Worm (Caenorhabditis elegans) whole organism, L4 larva: ENCODE results near the gene nhr-3.

Source experiments
- F10B5.3 ChIP-seq: sonication (generic microtip); optimal IDR thresholded peaks from 2 replicates; lab custom pipeline; 2016; ENCODE audit warnings: mild to moderate bottlenecking, missing genetic modification characterization, missing compliant biosample characterization
- F26F4.8 ChIP-seq: fragments of 200-800 bp; sonication (Bioruptor generic); conservative IDR thresholded peaks from 2 replicates; pipeline ENCODE4 v1.3.6; 2022; ENCODE audit warnings: missing genetic modification characterization, missing compliant biosample characterization
- F37D6.2 ChIP-seq: sonication (generic microtip); optimal IDR thresholded peaks from 2 replicates; lab custom pipeline; 2016; ENCODE audit warnings: mild to moderate bottlenecking, missing genetic modification characterization, missing compliant biosample characterization
- T20F7.1 ChIP-seq: fragments of 200-800 bp; sonication (Bioruptor generic); optimal IDR thresholded peaks from 2 replicates; lab custom pipeline; 2018; ENCODE audit warnings: mild to moderate bottlenecking, missing genetic modification characterization, missing compliant biosample characterization
- T26A8.4 ChIP-seq: fragments of 200-800 bp; sonication (Bioruptor generic); IDR thresholded peaks from 2 replicates; pipeline ENCODE4 v1.3.6; 2022; ENCODE audit warnings: missing genetic modification characterization, missing compliant biosample characterization
- Y75B8A.6 ChIP-seq: fragments of 200-800 bp; sonication (Bioruptor generic); IDR thresholded peaks from 2 replicates; pipeline ENCODE4 v1.3.6; 2022; ENCODE audit warnings: missing genetic modification reagents, missing genetic modification characterization, missing compliant biosample characterization
- ceh-28 ChIP-seq: fragments of 150-350 bp; optimal IDR thresholded peaks from 2 replicates; lab custom pipeline; 2014; ENCODE audit warnings: missing biosample characterization, missing genetic modification reagents, missing genetic modification characterization
- ceh-32 ChIP-seq: sonication (generic microtip); optimal IDR thresholded peaks from 2 replicates; lab custom pipeline; 2016; ENCODE audit warnings: mild to moderate bottlenecking, missing genetic modification characterization, missing compliant biosample characterization; ENCODE audit not compliant: poor library complexity
- ceh-62 ChIP-seq: sonication (generic microtip); optimal IDR thresholded peaks from 2 replicates; lab custom pipeline; 2017; ENCODE audit warnings: missing biosample characterization, missing genetic modification characterization
- ceh-82 ChIP-seq: sonication (generic microtip); optimal IDR thresholded peaks from 2 replicates; lab custom pipeline; 2017; ENCODE audit warnings: missing biosample characterization, missing genetic modification characterization
- ces-1 ChIP-seq: fragments of 150-350 bp; sonication (generic microtip); optimal IDR thresholded peaks from 4 replicates; lab custom pipeline; 2014; ENCODE audit warnings: missing biosample characterization, missing genetic modification reagents, missing genetic modification characterization
- cey-2 ChIP-seq: sonication (generic microtip); optimal IDR thresholded peaks from 3 replicates; lab custom pipeline; 2017; ENCODE audit warnings: missing genetic modification characterization, mild to moderate bottlenecking, missing compliant biosample characterization, antibody characterized with exemption, borderline replicate concordance; ENCODE audit not compliant: insufficient read depth
- daf-16 ChIP-seq, 3 experiments: sonication (generic microtip); optimal IDR thresholded peaks; 2 replicates each; lab custom pipeline; 2016 to 2017; ENCODE audit warnings: missing genetic modification characterization in 3 of 3, missing genetic modification reagents in 3 of 3, mild to moderate bottlenecking in 2 of 3, missing compliant biosample characterization in 2 of 3, missing biosample characterization in 1 of 3, moderate library complexity in 1 of 3
- daf-19 ChIP-seq: fragments of 200-800 bp; sonication (Bioruptor generic); conservative IDR thresholded peaks from 2 replicates; pipeline ENCODE4 v1.3.6; 2022; ENCODE audit warnings: missing genetic modification characterization, missing compliant biosample characterization
- dmd-6 ChIP-seq: fragments of 200-800 bp; sonication (Bioruptor generic); IDR thresholded peaks from 2 replicates; pipeline ENCODE4 v1.3.6; 2022; ENCODE audit warnings: missing genetic modification reagents, missing genetic modification characterization, missing compliant biosample characterization
- dmd-8 ChIP-seq: fragments of 200-800 bp; sonication (Bioruptor generic); IDR thresholded peaks from 2 replicates; pipeline ENCODE4 v1.3.6; 2022; ENCODE audit warnings: missing genetic modification characterization, missing compliant biosample characterization
- dmd-9 ChIP-seq: fragments of 200-800 bp; sonication (Bioruptor generic); IDR thresholded peaks from 2 replicates; pipeline ENCODE4 v1.3.6; 2022; ENCODE audit warnings: missing genetic modification reagents, missing genetic modification characterization, missing compliant biosample characterization
- duxl-1 ChIP-seq: sonication (generic microtip); optimal IDR thresholded peaks from 2 replicates; lab custom pipeline; 2016; ENCODE audit warnings: mild to moderate bottlenecking, missing genetic modification characterization, moderate library complexity, missing compliant biosample characterization; ENCODE audit not compliant: poor library complexity
- dve-1 ChIP-seq: sonication (generic microtip); optimal IDR thresholded peaks from 2 replicates; lab custom pipeline; 2017; ENCODE audit warnings: antibody characterized with exemption, mild to moderate bottlenecking, missing genetic modification characterization, missing compliant biosample characterization; ENCODE audit not compliant: insufficient read depth
- egl-27 ChIP-seq: sonication (generic microtip); optimal IDR thresholded peaks from 3 replicates; lab custom pipeline; 2017; ENCODE audit warnings: missing biosample characterization, missing genetic modification reagents, missing genetic modification characterization
- fkh-10 ChIP-seq: fragments of 150-350 bp; optimal IDR thresholded peaks from 2 replicates; lab custom pipeline; 2014; ENCODE audit warnings: missing biosample characterization, missing genetic modification reagents, missing genetic modification characterization
- hlh-30 ChIP-seq: sonication (generic microtip); optimal IDR thresholded peaks from 2 replicates; lab custom pipeline; 2017; ENCODE audit warnings: antibody characterized with exemption, mild to moderate bottlenecking, missing genetic modification characterization, missing compliant biosample characterization; ENCODE audit not compliant: insufficient read depth
- hmg-1.1 ChIP-seq: fragments of 200-800 bp; sonication (Bioruptor generic); IDR thresholded peaks from 2 replicates; pipeline ENCODE4 v1.3.6; 2022; ENCODE audit warnings: missing genetic modification reagents, missing genetic modification characterization, missing compliant biosample characterization
- jun-1 ChIP-seq: fragments of 150-350 bp; optimal IDR thresholded peaks from 2 replicates; lab custom pipeline; 2014; ENCODE audit warnings: missing biosample characterization, missing genetic modification reagents, missing genetic modification characterization
- lim-7 ChIP-seq: fragments of 200-800 bp; sonication (Bioruptor generic); IDR thresholded peaks from 2 replicates; pipeline ENCODE4 v1.3.6; 2022; ENCODE audit warnings: missing genetic modification characterization, missing compliant biosample characterization
- lin-13 ChIP-seq: fragments of 150-350 bp; optimal IDR thresholded peaks from 2 replicates; lab custom pipeline; 2014; ENCODE audit warnings: missing biosample characterization, missing genetic modification reagents, missing genetic modification characterization
- lin-29 ChIP-seq: fragments of 200-800 bp; sonication (Bioruptor generic); IDR thresholded peaks from 2 replicates; pipeline ENCODE4 v1.3.6; 2022; ENCODE audit warnings: missing genetic modification reagents, missing genetic modification characterization, missing compliant biosample characterization
- lir-3 ChIP-seq: sonication (generic microtip); optimal IDR thresholded peaks from 2 replicates; lab custom pipeline; 2016; ENCODE audit warnings: mild to moderate bottlenecking, missing genetic modification characterization, missing compliant biosample characterization
- lsy-2 ChIP-seq, 2 experiments: fragments of 150-350 bp in 1 of 2; sonication (generic microtip) in 1 of 2; optimal IDR thresholded peaks; 2 replicates each; lab custom pipeline; 2014 to 2017; ENCODE audit warnings: missing biosample characterization in 2 of 2, missing genetic modification characterization in 2 of 2
- madf-9 ChIP-seq: fragments of 200-800 bp; sonication (Bioruptor generic); conservative IDR thresholded peaks from 2 replicates; pipeline ENCODE4 v1.3.6; 2022; ENCODE audit warnings: missing genetic modification reagents, missing genetic modification characterization, missing compliant biosample characterization
- mdl-1 ChIP-seq, 2 experiments: fragments of 150-350 bp in 1 of 2; sonication (generic microtip) in 1 of 2; optimal IDR thresholded peaks; 2 replicates each; lab custom pipeline; 2014 to 2017; ENCODE audit warnings: missing biosample characterization in 2 of 2, missing genetic modification characterization in 2 of 2
- mdt-29 ChIP-seq: fragments of 200-800 bp; sonication (Bioruptor generic); IDR thresholded peaks from 2 replicates; pipeline ENCODE4 v1.3.6; 2022; ENCODE audit warnings: missing genetic modification reagents, missing genetic modification characterization, missing compliant biosample characterization
- mep-1 ChIP-seq: fragments of 150-350 bp; sonication (generic microtip); optimal IDR thresholded peaks from 3 replicates; lab custom pipeline; 2014; ENCODE audit warnings: missing biosample characterization, missing genetic modification characterization
- mxl-3 ChIP-seq: fragments of 200-800 bp; sonication (Bioruptor generic); optimal IDR thresholded peaks from 2 replicates; lab custom pipeline; 2018; ENCODE audit warnings: mild to moderate bottlenecking, missing genetic modification characterization, missing compliant biosample characterization
- nhr-10 ChIP-seq: fragments of 150-350 bp; optimal IDR thresholded peaks from 2 replicates; lab custom pipeline; 2014; ENCODE audit warnings: missing biosample characterization, missing genetic modification characterization
- nhr-11 ChIP-seq: fragments of 150-350 bp; optimal IDR thresholded peaks from 2 replicates; lab custom pipeline; 2014; ENCODE audit warnings: missing biosample characterization, missing genetic modification characterization
- nhr-111 ChIP-seq: fragments of 200-800 bp; sonication (Bioruptor generic); optimal IDR thresholded peaks from 2 replicates; lab custom pipeline; 2018; ENCODE audit warnings: mild to moderate bottlenecking, missing genetic modification characterization, missing compliant biosample characterization
- nhr-237 ChIP-seq: sonication (generic microtip); optimal IDR thresholded peaks from 2 replicates; lab custom pipeline; 2017; ENCODE audit warnings: missing biosample characterization, missing genetic modification characterization
- nhr-28 ChIP-seq: fragments of 150-350 bp; optimal IDR thresholded peaks from 2 replicates; lab custom pipeline; 2014; ENCODE audit warnings: missing biosample characterization, missing genetic modification characterization
- nhr-41 ChIP-seq: fragments of 200-800 bp; sonication (Bioruptor generic); IDR thresholded peaks from 2 replicates; pipeline ENCODE4 v1.3.6; 2022; ENCODE audit warnings: missing genetic modification reagents, missing genetic modification characterization, missing compliant biosample characterization
- nhr-42 ChIP-seq: fragments of 200-800 bp; sonication (Bioruptor generic); IDR thresholded peaks from 2 replicates; pipeline ENCODE4 v1.3.6; 2022; ENCODE audit warnings: missing genetic modification characterization, missing compliant biosample characterization
- nhr-76 ChIP-seq: fragments of 150-350 bp; optimal IDR thresholded peaks from 2 replicates; lab custom pipeline; 2014; ENCODE audit warnings: missing biosample characterization, missing genetic modification characterization
- php-3 ChIP-seq: fragments of 200-800 bp; sonication (Bioruptor generic); IDR thresholded peaks from 2 replicates; pipeline ENCODE4 v1.3.6; 2022; ENCODE audit warnings: missing genetic modification reagents, missing genetic modification characterization, missing compliant biosample characterization
- pqm-1 ChIP-seq: sonication (generic microtip); optimal IDR thresholded peaks from 2 replicates; lab custom pipeline; 2017; ENCODE audit warnings: missing biosample characterization, missing genetic modification characterization
- spr-3 ChIP-seq: fragments of 200-800 bp; sonication (Bioruptor generic); optimal IDR thresholded peaks from 2 replicates; lab custom pipeline; 2018; ENCODE audit warnings: mild to moderate bottlenecking, missing genetic modification characterization, missing compliant biosample characterization
- tag-97 ChIP-seq: fragments of 200-800 bp; sonication (Bioruptor generic); IDR thresholded peaks from 2 replicates; pipeline ENCODE4 v1.3.6; 2022; ENCODE audit warnings: missing genetic modification characterization, missing compliant biosample characterization
- unc-130 ChIP-seq: sonication (generic microtip); optimal IDR thresholded peaks from 2 replicates; lab custom pipeline; 2016; ENCODE audit warnings: missing genetic modification reagents, missing genetic modification characterization, missing compliant biosample characterization

Gene nhr-3

ce11 chrX:14525325-14526305 lies 32.7 kb upstream of the nhr-3 start (continued):
- TF ChIP-seq Y75B8A.6 (GFP tag; lab: Robert Waterston, UW): peak; percentile 92; the same call in 1 of the 2 replicates
- TF ChIP-seq F10B5.3 (tag; lab: Kevin White, UChicago): peak; percentile 98
- TF ChIP-seq ceh-82: peak; percentile 84
- TF ChIP-seq dmd-6: peak; percentile 98
- TF ChIP-seq pqm-1 (tag; lab: Kevin White, UChicago): peak; percentile 67
- TF ChIP-seq dmd-8: peak; percentile 79; the same call in 1 of the 2 replicates
- peak; percentile 80 for TF ChIP-seq nhr-76 (tag; lab: Kevin White, UChicago)
- peak; percentile 97 for TF ChIP-seq lsy-2 (tag; optimal IDR thresholded peaks at IDR 0.05; lab: Kevin White, UChicago)
- no peak for TF ChIP-seq egl-27 (tag; lab: Kevin White, UChicago)
- TF ChIP-seq daf-16 (GFP tag; optimal IDR thresholded peaks at IDR 0.05; lab: Kevin White, UChicago): peak; percentile 96 to 99
- peak; percentile 97 for TF ChIP-seq daf-16 (tag; optimal IDR thresholded peaks at IDR 0.05; lab: Kevin White, UChicago)
- TF ChIP-seq php-3 (GFP tag; lab: Robert Waterston, UW): peak; percentile 99
- TF ChIP-seq F26F4.8 (GFP tag; lab: Robert Waterston, UW): no peak
- TF ChIP-seq mep-1 (tag; lab: Kevin White, UChicago): peak; percentile 100
- TF ChIP-seq hmg-1.1: peak; percentile 100
- TF ChIP-seq nhr-111: peak; percentile 35
- TF ChIP-seq jun-1 (tag; lab: Kevin White, UChicago): peak; percentile 100
- no peak for TF ChIP-seq unc-130
- TF ChIP-seq T20F7.1 (GFP tag; lab: Kevin White, UChicago): peak; percentile 93
- TF ChIP-seq F37D6.2 (tag; lab: Kevin White, UChicago): peak; percentile 99
- peak; percentile 33 for TF ChIP-seq cey-2 (tag; lab: Kevin White, UChicago)
- TF ChIP-seq lin-13 (GFP tag; lab: Kevin White, UChicago): peak; percentile 94
- peak; percentile 99 for TF ChIP-seq nhr-11 (tag; lab: Kevin White, UChicago)
- peak; percentile 100 for TF ChIP-seq nhr-42
- TF ChIP-seq nhr-10 (tag; lab: Kevin White, UChicago): peak; percentile 99
- peak; percentile 88 for TF ChIP-seq nhr-28 (tag; lab: Kevin White, UChicago)
- TF ChIP-seq spr-3: peak; percentile 98
- peak; percentile 100 for TF ChIP-seq dve-1 (tag; lab: Kevin White, UChicago)
- no peak for TF ChIP-seq ceh-62 (tag; lab: Kevin White, UChicago)
- peak; percentile 95 for TF ChIP-seq lir-3 (tag; lab: Kevin White, UChicago)
- TF ChIP-seq dmd-9 (GFP tag; lab: Robert Waterston, UW): peak; percentile 93
- TF ChIP-seq ceh-28 (tag; lab: Kevin White, UChicago): peak; percentile 96
- TF ChIP-seq lim-7: peak; percentile 47; the same call in 1 of the 2 replicates
- peak; percentile 98 for TF ChIP-seq fkh-10 (GFP tag; lab: Kevin White, UChicago)
- TF ChIP-seq duxl-1: peak; percentile 99
- peak; percentile 89 to 98 for TF ChIP-seq mdl-1 (tag; optimal IDR thresholded peaks at IDR 0.05; lab: Kevin White, UChicago)
- TF ChIP-seq lin-29 (GFP tag; lab: Robert Waterston, UW): peak; percentile 98
- peak; percentile 94 for TF ChIP-seq mdt-29 (GFP tag; lab: Robert Waterston, UW)
- TF ChIP-seq ces-1 (GFP tag; lab: Kevin White, UChicago): peak; percentile 96
- TF ChIP-seq madf-9: peak; percentile 99
- 0 out of 2 replicates have a peak, but pooled peaks have one; percentile 49 for TF ChIP-seq tag-97
- TF ChIP-seq nhr-237 (tag; lab: Kevin White, UChicago): peak; percentile 94
- peak; percentile 99 for TF ChIP-seq daf-19 (GFP tag; lab: Robert Waterston, UW)
- peak; percentile 73; the same call in 1 of the 2 replicates for TF ChIP-seq nhr-41 (GFP tag; lab: Robert Waterston, UW)
- peak; percentile 92 for TF ChIP-seq ceh-32 (tag; lab: Kevin White, UChicago)
- TF ChIP-seq T26A8.4 (GFP tag; lab: Robert Waterston, UW): peak; percentile 100
- TF ChIP-seq mxl-3 (GFP tag; lab: Kevin White, UChicago): peak; percentile 90
- peak; percentile 96 for TF ChIP-seq hlh-30
